Fruit fly (Drosophila melanogaster) whole organism, embryonic: ENCODE results near the gene Myo31DF.
A peak's percentile ranks its signal among the peaks of the same experiment; 100 is the strongest.

ENCODE experiments used
- BEAF-32 ChIP-seq: fragments of 200-800 bp; sonication (Bioruptor generic); optimal IDR thresholded peaks from 3 replicates; lab custom pipeline; 2017; ENCODE audit warnings: missing biosample characterization, missing genetic modification characterization, mild to moderate bottlenecking, moderate library complexity, missing genetic modification reagents
- CG11696 ChIP-seq: fragments of 200-800 bp; sonication (Bioruptor generic); IDR thresholded peaks from 2 replicates; pipeline ENCODE4 v1.3.6; 2022; ENCODE audit warnings: missing biosample characterization, missing genetic modification characterization
- CG12236 ChIP-seq: fragments of 200-800 bp; sonication (Bioruptor generic); optimal IDR thresholded peaks from 2 replicates; lab custom pipeline; 2016; ENCODE audit warnings: missing biosample characterization, missing genetic modification characterization
- CG13296 ChIP-seq: fragments of 200-800 bp; sonication (Bioruptor generic); optimal IDR thresholded peaks from 3 replicates; lab custom pipeline; 2018; ENCODE audit warnings: missing biosample characterization, mild to moderate bottlenecking, missing genetic modification characterization
- CG15479 ChIP-seq: fragments of 200-800 bp; sonication (Bioruptor generic); optimal IDR thresholded peaks from 3 replicates; lab custom pipeline; 2019; ENCODE audit warnings: missing biosample characterization, mild to moderate bottlenecking, missing genetic modification characterization, moderate library complexity
- CG15696 ChIP-seq: fragments of 200-800 bp; sonication (Bioruptor generic); optimal IDR thresholded peaks from 2 replicates; lab custom pipeline; 2019; ENCODE audit warnings: missing biosample characterization, mild to moderate bottlenecking, missing genetic modification characterization, moderate library complexity
- CG1602 ChIP-seq: fragments of 200-800 bp; sonication (Bioruptor generic); optimal IDR thresholded peaks from 3 replicates; lab custom pipeline; 2016; ENCODE audit warnings: missing biosample characterization, missing genetic modification characterization
- CG16813 ChIP-seq: fragments of 200-800 bp; sonication (Bioruptor generic); IDR thresholded peaks from 3 replicates; pipeline ENCODE4 v1.3.6; 2022; ENCODE audit warnings: missing biosample characterization, missing genetic modification characterization; ENCODE audit not compliant: partially characterized antibody
- CG2116 ChIP-seq: fragments of 200-800 bp; sonication (Bioruptor generic); optimal IDR thresholded peaks from 3 replicates; lab custom pipeline; 2018; ENCODE audit warnings: missing biosample characterization, mild to moderate bottlenecking, missing genetic modification characterization
- CG2129 ChIP-seq: fragments of 200-800 bp; sonication (Bioruptor generic); IDR thresholded peaks from 2 replicates; pipeline ENCODE4 v1.3.6; 2022; ENCODE audit warnings: missing biosample characterization, missing genetic modification characterization; ENCODE audit not compliant: partially characterized antibody
- CG4404 ChIP-seq: fragments of 200-800 bp; sonication (Bioruptor generic); IDR thresholded peaks from 2 replicates; pipeline ENCODE4 v1.3.6; 2022; ENCODE audit warnings: missing biosample characterization, missing genetic modification characterization
- CG4707 ChIP-seq: fragments of 200-800 bp; sonication (Bioruptor generic); optimal IDR thresholded peaks from 2 replicates; lab custom pipeline; 2018; ENCODE audit warnings: missing biosample characterization, mild to moderate bottlenecking, missing genetic modification characterization, moderate library complexity
- CG8944 ChIP-seq: fragments of 200-800 bp; sonication (Bioruptor generic); optimal IDR thresholded peaks from 3 replicates; lab custom pipeline; 2016; ENCODE audit warnings: missing biosample characterization, missing genetic modification characterization
- CG9797 ChIP-seq: fragments of 200-800 bp; sonication (Bioruptor generic); optimal IDR thresholded peaks from 3 replicates; lab custom pipeline; 2018; ENCODE audit warnings: missing biosample characterization, mild to moderate bottlenecking, missing genetic modification characterization
- Camta ChIP-seq: fragments of 200-800 bp; sonication (Bioruptor generic); optimal IDR thresholded peaks from 2 replicates; lab custom pipeline; 2016; ENCODE audit warnings: missing biosample characterization, missing genetic modification characterization
- CkIIα-i1 ChIP-seq: fragments of 200-800 bp; sonication (Bioruptor generic); IDR thresholded peaks from 2 replicates; pipeline ENCODE4 v1.3.6; 2022; ENCODE audit warnings: missing biosample characterization, missing genetic modification characterization
- D ChIP-seq, 2 experiments: fragments of 200-800 bp in 1 of 2; fragments of >200 bp in 1 of 2; sonication (Bioruptor generic) in 1 of 2; optimal IDR thresholded peaks; 2 replicates in 1 of 2; 3 replicates in 1 of 2; lab custom pipeline; 2017; ENCODE audit warnings: mild to moderate bottlenecking in 1 of 2, missing biosample characterization in 1 of 2, missing genetic modification characterization in 1 of 2, missing genetic modification reagents in 1 of 2
- Dref ChIP-seq: fragments of 200-800 bp; sonication (Bioruptor generic); IDR thresholded peaks from 2 replicates; pipeline ENCODE4 v1.3.6; 2022; ENCODE audit warnings: missing biosample characterization, missing genetic modification characterization
- Drgx ChIP-seq: fragments of 200-800 bp; sonication (Bioruptor generic); IDR thresholded peaks from 2 replicates; pipeline ENCODE4 v1.3.6; 2022; ENCODE audit warnings: missing biosample characterization, missing genetic modification characterization
- Ets65A ChIP-seq: fragments of 200-800 bp; sonication (Bioruptor generic); peaks from one replicate; lab custom pipeline; 2016; ENCODE audit warnings: missing biosample characterization, missing genetic modification characterization
- Fer2 ChIP-seq: fragments of 200-800 bp; sonication (Bioruptor generic); optimal IDR thresholded peaks from 2 replicates; lab custom pipeline; 2018; ENCODE audit warnings: missing biosample characterization, mild to moderate bottlenecking, missing genetic modification characterization, moderate library complexity
- H2.0 ChIP-seq: fragments of 200-800 bp; sonication (Bioruptor generic); IDR thresholded peaks from 2 replicates; pipeline ENCODE4 v1.3.6; 2022; ENCODE audit warnings: missing biosample characterization, missing genetic modification characterization
- HHEX ChIP-seq: fragments of 200-800 bp; sonication (Bioruptor generic); optimal IDR thresholded peaks from 3 replicates; lab custom pipeline; 2017; ENCODE audit warnings: missing biosample characterization, mild to moderate bottlenecking, missing genetic modification characterization, missing genetic modification reagents
- Hand ChIP-seq: fragments of 200-800 bp; sonication (Bioruptor generic); optimal IDR thresholded peaks from 2 replicates; lab custom pipeline; 2017; ENCODE audit warnings: mild to moderate bottlenecking, missing biosample characterization, missing genetic modification reagents, missing genetic modification characterization
- HmgD ChIP-seq: fragments of 200-800 bp; sonication (Bioruptor generic); optimal IDR thresholded peaks from 3 replicates; lab custom pipeline; 2016; ENCODE audit warnings: missing biosample characterization, missing genetic modification characterization
- HmgZ ChIP-seq: fragments of 200-800 bp; sonication (Bioruptor generic); optimal IDR thresholded peaks from 2 replicates; lab custom pipeline; 2018; ENCODE audit warnings: missing biosample characterization, mild to moderate bottlenecking, missing genetic modification characterization
- Hr51 ChIP-seq, 2 experiments: fragments of 200-800 bp; sonication (Bioruptor generic); optimal IDR thresholded peaks; 2 replicates in 1 of 2; 3 replicates in 1 of 2; lab custom pipeline; 2016 to 2018; ENCODE audit warnings: missing biosample characterization in 2 of 2, missing genetic modification characterization in 2 of 2, mild to moderate bottlenecking in 1 of 2, moderate library complexity in 1 of 2
- MTF-1 ChIP-seq: fragments of 200-800 bp; sonication (Bioruptor generic); optimal IDR thresholded peaks from 2 replicates; lab custom pipeline; 2018; ENCODE audit warnings: missing biosample characterization, mild to moderate bottlenecking, missing genetic modification characterization, borderline replicate concordance
- Myb ChIP-seq: fragments of 200-800 bp; sonication (Bioruptor generic); optimal IDR thresholded peaks from 2 replicates; lab custom pipeline; 2016; ENCODE audit warnings: missing biosample characterization, missing genetic modification characterization
- NFAT ChIP-seq: fragments of 200-800 bp; sonication (Bioruptor generic); IDR thresholded peaks from 2 replicates; pipeline ENCODE4 v1.3.6; 2022; ENCODE audit warnings: missing biosample characterization, missing genetic modification characterization
- NfI ChIP-seq: fragments of 200-800 bp; sonication (Bioruptor generic); optimal IDR thresholded peaks from 3 replicates; lab custom pipeline; 2018; ENCODE audit warnings: missing biosample characterization, mild to moderate bottlenecking, missing genetic modification characterization, moderate library complexity
- Ravus ChIP-seq: fragments of 200-800 bp; sonication (Bioruptor generic); IDR thresholded peaks from 2 replicates; pipeline ENCODE4 v1.3.6; 2022; ENCODE audit warnings: missing biosample characterization, missing genetic modification characterization
- Rx ChIP-seq: fragments of 200-800 bp; sonication (Bioruptor generic); IDR thresholded peaks from 2 replicates; pipeline ENCODE4 v1.3.6; 2022; ENCODE audit warnings: missing biosample characterization, missing genetic modification characterization
- Spps ChIP-seq: fragments of 200-800 bp; sonication (Bioruptor generic); optimal IDR thresholded peaks from 2 replicates; lab custom pipeline; 2018; ENCODE audit warnings: missing biosample characterization, mild to moderate bottlenecking, missing genetic modification characterization
- al ChIP-seq: fragments of 200-800 bp; sonication (Bioruptor generic); IDR thresholded peaks from 2 replicates; pipeline ENCODE4 v1.3.6; 2022; ENCODE audit warnings: missing biosample characterization, missing genetic modification characterization
- az2 ChIP-seq: fragments of 200-800 bp; sonication (Bioruptor generic); optimal IDR thresholded peaks from 3 replicates; lab custom pipeline; 2016; ENCODE audit warnings: missing biosample characterization, missing genetic modification characterization
- bcd ChIP-seq: fragments of 200-800 bp; sonication (Bioruptor generic); optimal IDR thresholded peaks from 2 replicates; lab custom pipeline; 2017; ENCODE audit warnings: missing biosample characterization, mild to moderate bottlenecking, missing genetic modification characterization
- dan ChIP-seq: fragments of 200-800 bp; sonication (Bioruptor generic); IDR thresholded peaks from 2 replicates; pipeline ENCODE4 v1.3.6; 2022; ENCODE audit warnings: missing biosample characterization, missing genetic modification characterization
- esg ChIP-seq: fragments of 200-800 bp; sonication (Bioruptor generic); conservative IDR thresholded peaks from 2 replicates; pipeline ENCODE4 v1.3.6; 2022; ENCODE audit warnings: missing biosample characterization, missing genetic modification characterization
- fd96Cb ChIP-seq: fragments of 200-800 bp; sonication (Bioruptor generic); optimal IDR thresholded peaks from 2 replicates; lab custom pipeline; 2018; ENCODE audit warnings: missing biosample characterization, mild to moderate bottlenecking, missing genetic modification characterization, moderate library complexity
- fru ChIP-seq: fragments of >200 bp; optimal IDR thresholded peaks from 2 replicates; lab custom pipeline; 2017
- gsb-n ChIP-seq: fragments of 200-800 bp; sonication (Bioruptor generic); optimal IDR thresholded peaks from 3 replicates; lab custom pipeline; 2018; ENCODE audit warnings: missing biosample characterization, mild to moderate bottlenecking, missing genetic modification characterization
- h ChIP-seq: fragments of >200 bp; optimal IDR thresholded peaks from 2 replicates; lab custom pipeline; 2017
- her ChIP-seq: fragments of 200-800 bp; sonication (Bioruptor generic); optimal IDR thresholded peaks from 2 replicates; lab custom pipeline; 2016; ENCODE audit warnings: missing biosample characterization, missing genetic modification characterization
- lbe ChIP-seq: fragments of 200-800 bp; sonication (Bioruptor generic); optimal IDR thresholded peaks from 2 replicates; lab custom pipeline; 2016; ENCODE audit warnings: missing biosample characterization, mild to moderate bottlenecking, missing genetic modification characterization
- nerfin-2 ChIP-seq: fragments of 200-800 bp; sonication (Bioruptor generic); IDR thresholded peaks from 2 replicates; pipeline ENCODE4 v1.3.6; 2022; ENCODE audit warnings: missing biosample characterization, missing genetic modification characterization; ENCODE audit not compliant: partially characterized antibody
- otp ChIP-seq: fragments of 200-800 bp; sonication (Bioruptor generic); IDR thresholded peaks from 3 replicates; pipeline ENCODE4, ENCODE4 v1.3.6; 2022; ENCODE audit warnings: missing biosample characterization, missing genetic modification characterization
- pan ChIP-seq, 4 experiments: fragments of >200 bp in 3 of 4; fragments of 200-800 bp in 1 of 4; sonication (Bioruptor generic) in 1 of 4; optimal IDR thresholded peaks in 3 of 4; IDR thresholded peaks in 1 of 4; 2 replicates each; pipeline versions ENCODE4 v1.3.6 to Lab custom; 2017 to 2022; ENCODE audit warnings: missing biosample characterization in 2 of 4, missing genetic modification characterization in 2 of 4, mixed read lengths in 1 of 4
- schlank ChIP-seq: fragments of 200-800 bp; sonication (Bioruptor generic); optimal IDR thresholded peaks from 2 replicates; lab custom pipeline; 2018; ENCODE audit warnings: missing biosample characterization, mild to moderate bottlenecking, missing genetic modification characterization
- unpg ChIP-seq: fragments of 200-800 bp; sonication (Bioruptor generic); optimal IDR thresholded peaks from 3 replicates; lab custom pipeline; 2018; ENCODE audit warnings: missing biosample characterization, mild to moderate bottlenecking, missing genetic modification characterization, moderate library complexity
- yki ChIP-seq: fragments of >200 bp; optimal IDR thresholded peaks from 3 replicates; lab custom pipeline; 2018

The Myo31DF gene

dm6 chr2L:10483073-10483472, 23.5 kb downstream of the Myo31DF start, which contains the start of gene Grip75 (continued):
- no peak for TF ChIP-seq CG4404 (GFP tag; lab: Robert Waterston, UW)
- TF ChIP-seq lbe (GFP tag; lab: Kevin White, UChicago), result no peak
- no peak for TF ChIP-seq H2.0 (GFP tag; lab: Robert Waterston, UW)
- no peak for TF ChIP-seq Hand (GFP tag; lab: Kevin White, UChicago)
- TF ChIP-seq CG11696 (GFP tag; lab: Robert Waterston, UW), result no peak
- TF ChIP-seq NfI (GFP tag; lab: Kevin White, UChicago), result no peak
- no peak for TF ChIP-seq az2 (GFP tag; lab: Kevin White, UChicago)
- TF ChIP-seq CG12236 (GFP tag; lab: Kevin White, UChicago), result no peak
- TF ChIP-seq Ravus (GFP tag; lab: Robert Waterston, UW), result no peak
- peak; percentile 41 for TF ChIP-seq CG2116 (GFP tag; lab: Kevin White, UChicago)
- no peak for TF ChIP-seq CG15696 (tag; lab: Kevin White, UChicago)
- no peak for TF ChIP-seq unpg (GFP tag; lab: Kevin White, UChicago)
- TF ChIP-seq CG2129 (GFP tag; lab: Robert Waterston, UW), result 0 out of 2 replicates have a peak, but pooled peaks have one; percentile 20
- no peak for TF ChIP-seq Drgx
- no peak for TF ChIP-seq otp (GFP tag; lab: Robert Waterston, UW)
- TF ChIP-seq CG1602 (GFP tag; lab: Kevin White, UChicago), result no peak
- TF ChIP-seq Spps, result no peak
- no peak for TF ChIP-seq CG8944 (GFP tag; lab: Kevin White, UChicago)
- no peak for TF ChIP-seq HmgZ (tag; lab: Kevin White, UChicago)
- TF ChIP-seq fd96Cb (tag; lab: Kevin White, UChicago), result no peak
- no peak for TF ChIP-seq MTF-1 (GFP tag; lab: Kevin White, UChicago)
- no peak for TF ChIP-seq bcd (GFP tag; lab: Kevin White, UChicago)
- peak; percentile 66; the same call in 1 of the 2 replicates for TF ChIP-seq nerfin-2 (GFP tag; lab: Robert Waterston, UW)
- TF ChIP-seq Fer2, result no peak
- no peak for TF ChIP-seq Hr51 (GFP tag; optimal IDR thresholded peaks at IDR 0.05; lab: Kevin White, UChicago)
- TF ChIP-seq yki (lab: Kevin White, UChicago), result no peak
- no peak for TF ChIP-seq NFAT (GFP tag; lab: Robert Waterston, UW)
- no peak for TF ChIP-seq h (lab: Kevin White, UChicago)
- peak; percentile 81 for TF ChIP-seq Dref (GFP tag; lab: Robert Waterston, UW)
- TF ChIP-seq Rx (GFP tag; lab: Robert Waterston, UW), result no peak
- no peak for TF ChIP-seq Camta (GFP tag; lab: Kevin White, UChicago)
- no peak for TF ChIP-seq D (optimal IDR thresholded peaks at IDR 0.05; lab: Kevin White, UChicago)
- TF ChIP-seq D (GFP tag; optimal IDR thresholded peaks at IDR 0.05; lab: Kevin White, UChicago), result no peak
- no peak for TF ChIP-seq schlank (tag; lab: Kevin White, UChicago)
- TF ChIP-seq her (GFP tag; lab: Kevin White, UChicago), result no peak
- TF ChIP-seq dan (GFP tag; lab: Robert Waterston, UW), result no peak
- TF ChIP-seq HHEX (GFP tag; lab: Kevin White, UChicago), result no peak
- TF ChIP-seq HmgD (GFP tag; lab: Kevin White, UChicago), result no peak
- TF ChIP-seq BEAF-32 (GFP tag; lab: Kevin White, UChicago), result peak; percentile 62
- TF ChIP-seq CG16813 (GFP tag; lab: Robert Waterston, UW), result peak; percentile 56; the same call in 2 of the 3 replicates
- TF ChIP-seq pan (optimal IDR thresholded peaks at IDR 0.05; lab: Kevin White, UChicago), result no peak
- TF ChIP-seq pan (GFP tag; optimal IDR thresholded peaks at IDR 0.05 in 1 of 2, IDR thresholded peaks at IDR 0.05 in 1 of 2), result no peak
- TF ChIP-seq gsb-n (tag; lab: Kevin White, UChicago), result no peak
- no peak for TF ChIP-seq al (GFP tag; lab: Robert Waterston, UW)
- TF ChIP-seq fru (lab: Kevin White, UChicago), result no peak
- TF ChIP-seq Ets65A, result no peak
- no peak for TF ChIP-seq CG4707
- peak; percentile 49 for TF ChIP-seq Myb (GFP tag; lab: Kevin White, UChicago)
- no peak for TF ChIP-seq CG9797
- TF ChIP-seq CkIIα-i1 (GFP tag; lab: Robert Waterston, UW), result no peak
- TF ChIP-seq esg, result no peak
- no peak for TF ChIP-seq CG13296 (GFP tag; lab: Kevin White, UChicago)
- peak; percentile 56 for TF ChIP-seq CG15479 (GFP tag; lab: Kevin White, UChicago)
